Fruit fly (Drosophila melanogaster) whole organism, embryonic: Measurements from ENCODE around the gene CG15286.
A peak's percentile ranks its signal among the peaks of the same experiment; 100 is the strongest.

Experiments used
- Bgb ChIP-seq: fragments of 200-800 bp; sonication (Bioruptor generic); IDR thresholded peaks from 2 replicates; pipeline ENCODE4 v1.3.6; 2022; ENCODE audit warnings: missing biosample characterization, missing genetic modification characterization; ENCODE audit not compliant: partially characterized antibody
- C15 ChIP-seq: fragments of 200-800 bp; sonication (Bioruptor generic); IDR thresholded peaks from 3 replicates; pipeline ENCODE4 v1.3.6; 2022; ENCODE audit warnings: missing biosample characterization, missing genetic modification characterization
- CG11504 ChIP-seq: fragments of 200-800 bp; sonication (Bioruptor generic); optimal IDR thresholded peaks from 3 replicates; lab custom pipeline; 2019; ENCODE audit warnings: missing biosample characterization, mild to moderate bottlenecking, missing genetic modification characterization, moderate library complexity
- CG12942 ChIP-seq: fragments of 200-800 bp; sonication (Bioruptor generic); optimal IDR thresholded peaks from 3 replicates; lab custom pipeline; 2016; ENCODE audit warnings: missing biosample characterization, missing genetic modification characterization
- CG14710 ChIP-seq: fragments of 200-800 bp; sonication (Bioruptor generic); optimal IDR thresholded peaks from 3 replicates; lab custom pipeline; 2019; ENCODE audit warnings: missing biosample characterization, mild to moderate bottlenecking, missing genetic modification characterization, moderate library complexity
- CG15073 ChIP-seq: fragments of 200-800 bp; sonication (Bioruptor generic); optimal IDR thresholded peaks from 2 replicates; lab custom pipeline; 2016; ENCODE audit warnings: missing biosample characterization, missing genetic modification characterization
- CG18764 ChIP-seq: fragments of 200-800 bp; sonication (Bioruptor generic); optimal IDR thresholded peaks from 3 replicates; lab custom pipeline; 2016; ENCODE audit warnings: missing biosample characterization, missing genetic modification characterization
- CG2199 ChIP-seq: fragments of 200-800 bp; sonication (Bioruptor generic); IDR thresholded peaks from 3 replicates; pipeline ENCODE4 v1.3.6; 2022; ENCODE audit warnings: missing biosample characterization, missing genetic modification characterization
- CG3163 ChIP-seq: fragments of 200-800 bp; sonication (Bioruptor generic); optimal IDR thresholded peaks from 3 replicates; lab custom pipeline; 2016; ENCODE audit warnings: missing biosample characterization, missing genetic modification characterization
- CG32767 ChIP-seq: fragments of 200-800 bp; sonication (Bioruptor generic); IDR thresholded peaks from 2 replicates; pipeline ENCODE4 v1.3.6; 2022; ENCODE audit warnings: missing biosample characterization, missing genetic modification characterization
- CG4282 ChIP-seq: fragments of 200-800 bp; sonication (Bioruptor generic); optimal IDR thresholded peaks from 2 replicates; lab custom pipeline; 2016; ENCODE audit warnings: missing biosample characterization, missing genetic modification characterization
- CG4820 ChIP-seq: fragments of 200-800 bp; sonication (Bioruptor generic); optimal IDR thresholded peaks from 3 replicates; lab custom pipeline; 2016; ENCODE audit warnings: missing biosample characterization, missing genetic modification characterization
- CG5180 ChIP-seq: fragments of 200-800 bp; sonication (Bioruptor generic); optimal IDR thresholded peaks from 3 replicates; lab custom pipeline; 2017; ENCODE audit warnings: missing biosample characterization, missing genetic modification characterization, mild to moderate bottlenecking, moderate library complexity, missing genetic modification reagents
- CG5953 ChIP-seq: fragments of 200-800 bp; sonication (Bioruptor generic); IDR thresholded peaks from 2 replicates; pipeline ENCODE4 v1.3.6; 2022; ENCODE audit warnings: missing biosample characterization, missing genetic modification characterization
- CG6813 ChIP-seq: fragments of 200-800 bp; sonication (Bioruptor generic); optimal IDR thresholded peaks from 2 replicates; lab custom pipeline; 2017; ENCODE audit warnings: missing biosample characterization, missing genetic modification characterization, mild to moderate bottlenecking, moderate library complexity, missing genetic modification reagents
- Camta ChIP-seq: fragments of 200-800 bp; sonication (Bioruptor generic); optimal IDR thresholded peaks from 2 replicates; lab custom pipeline; 2016; ENCODE audit warnings: missing biosample characterization, missing genetic modification characterization
- CoRest ChIP-seq: fragments of 200-800 bp; sonication (Bioruptor generic); optimal IDR thresholded peaks from 3 replicates; lab custom pipeline; 2018; ENCODE audit warnings: missing biosample characterization, mild to moderate bottlenecking, missing genetic modification characterization, moderate library complexity
- Dref ChIP-seq: fragments of 200-800 bp; sonication (Bioruptor generic); IDR thresholded peaks from 2 replicates; pipeline ENCODE4 v1.3.6; 2022; ENCODE audit warnings: missing biosample characterization, missing genetic modification characterization
- E2f2 ChIP-seq: fragments of 200-800 bp; sonication (Bioruptor generic); IDR thresholded peaks from 2 replicates; pipeline ENCODE4 v1.3.6; 2022; ENCODE audit warnings: missing biosample characterization, missing genetic modification characterization
- HLH4C ChIP-seq: fragments of 200-800 bp; sonication (Bioruptor generic); IDR thresholded peaks from 3 replicates; pipeline ENCODE4 v1.3.6; 2022; ENCODE audit warnings: missing biosample characterization, missing genetic modification characterization; ENCODE audit not compliant: partially characterized antibody
- Hmr ChIP-seq: fragments of 200-800 bp; sonication (Bioruptor generic); optimal IDR thresholded peaks from 3 replicates; lab custom pipeline; 2017; ENCODE audit warnings: mild to moderate bottlenecking, missing biosample characterization, missing genetic modification reagents, missing genetic modification characterization
- Hmx ChIP-seq: fragments of 200-800 bp; sonication (Bioruptor generic); optimal IDR thresholded peaks from 2 replicates; lab custom pipeline; 2016; ENCODE audit warnings: missing biosample characterization, missing genetic modification characterization
- Hr78 ChIP-seq, 2 experiments: fragments of 200-800 bp in 1 of 2; fragments of >200 bp in 1 of 2; sonication (Bioruptor generic) in 1 of 2; optimal IDR thresholded peaks; 2 replicates each; lab custom pipeline; 2017 to 2019; ENCODE audit warnings: missing biosample characterization in 2 of 2, missing genetic modification characterization in 2 of 2, mild to moderate bottlenecking in 1 of 2, moderate library complexity in 1 of 2
- Med ChIP-seq: fragments of 200-800 bp; sonication (Bioruptor generic); peaks from one replicate; lab custom pipeline; 2016; ENCODE audit warnings: missing biosample characterization, missing genetic modification characterization, mild to moderate bottlenecking, inconsistent platforms, moderate library complexity
- TFAM ChIP-seq: fragments of 200-800 bp; sonication (Bioruptor generic); optimal IDR thresholded peaks from 2 replicates; lab custom pipeline; 2017; ENCODE audit warnings: missing biosample characterization, missing genetic modification characterization, inconsistent platforms
- Trl ChIP-seq, 3 experiments: fragments of >200 bp in 2 of 3; fragments of 200-800 bp in 1 of 3; sonication (Bioruptor generic) in 1 of 3; optimal IDR thresholded peaks; 2 replicates in 1 of 3; 3 replicates in 2 of 3; lab custom pipeline; 2016 to 2017; ENCODE audit warnings: missing biosample characterization in 1 of 3, missing genetic modification characterization in 1 of 3
- ab ChIP-seq: fragments of 200-800 bp; sonication (Bioruptor generic); optimal IDR thresholded peaks from 2 replicates; lab custom pipeline; 2016; ENCODE audit warnings: missing biosample characterization, missing genetic modification characterization
- bab2 ChIP-seq: fragments of 200-800 bp; sonication (Bioruptor generic); optimal IDR thresholded peaks from 2 replicates; lab custom pipeline; 2016; ENCODE audit warnings: missing biosample characterization, missing genetic modification characterization
- cato ChIP-seq: fragments of 200-800 bp; sonication (Bioruptor generic); optimal IDR thresholded peaks from 2 replicates; lab custom pipeline; 2016; ENCODE audit warnings: missing biosample characterization, missing genetic modification characterization, borderline replicate concordance
- chinmo ChIP-seq: fragments of 200-800 bp; sonication (Bioruptor generic); IDR thresholded peaks from 4 replicates; pipeline ENCODE4 v1.3.6; 2022; ENCODE audit warnings: missing biosample characterization, missing genetic modification characterization; ENCODE audit not compliant: partially characterized antibody
- ci ChIP-seq: fragments of 200-800 bp; sonication (Bioruptor generic); IDR thresholded peaks from 3 replicates; pipeline ENCODE4 v1.3.6; 2022; ENCODE audit warnings: missing biosample characterization, missing genetic modification characterization
- crol ChIP-seq: fragments of 200-800 bp; sonication (Bioruptor generic); IDR thresholded peaks from 2 replicates; pipeline ENCODE4 v1.3.6; 2022; ENCODE audit warnings: missing biosample characterization, missing genetic modification characterization
- disco-r ChIP-seq: fragments of 200-800 bp; sonication (Bioruptor generic); optimal IDR thresholded peaks from 2 replicates; lab custom pipeline; 2016; ENCODE audit warnings: missing biosample characterization, missing genetic modification characterization
- grau ChIP-seq: fragments of 200-800 bp; optimal IDR thresholded peaks from 3 replicates; lab custom pipeline; 2019; ENCODE audit warnings: missing biosample characterization, mild to moderate bottlenecking, missing genetic modification characterization, moderate library complexity
- gt ChIP-seq: fragments of 200-800 bp; sonication (Bioruptor generic); IDR thresholded peaks from 2 replicates; pipeline ENCODE4 v1.3.6; 2022; ENCODE audit warnings: missing biosample characterization, missing genetic modification characterization
- lbe ChIP-seq: fragments of 200-800 bp; sonication (Bioruptor generic); optimal IDR thresholded peaks from 2 replicates; lab custom pipeline; 2016; ENCODE audit warnings: missing biosample characterization, mild to moderate bottlenecking, missing genetic modification characterization
- lmd ChIP-seq: fragments of 200-800 bp; sonication (Bioruptor generic); IDR thresholded peaks from 2 replicates; pipeline ENCODE4 v1.3.6; 2022; ENCODE audit warnings: missing biosample characterization, missing genetic modification characterization
- maf-S ChIP-seq: fragments of 200-800 bp; sonication (Bioruptor generic); optimal IDR thresholded peaks from 2 replicates; lab custom pipeline; 2016; ENCODE audit warnings: missing biosample characterization, missing genetic modification characterization
- nom ChIP-seq: fragments of 200-800 bp; sonication (Bioruptor generic); optimal IDR thresholded peaks from 2 replicates; lab custom pipeline; 2017; ENCODE audit warnings: missing biosample characterization, missing genetic modification characterization, mild to moderate bottlenecking, moderate library complexity, missing genetic modification reagents
- otp ChIP-seq: fragments of 200-800 bp; sonication (Bioruptor generic); IDR thresholded peaks from 3 replicates; pipeline ENCODE4, ENCODE4 v1.3.6; 2022; ENCODE audit warnings: missing biosample characterization, missing genetic modification characterization
- prd ChIP-seq, 3 experiments: fragments of >200 bp in 2 of 3; fragments of 200-800 bp in 1 of 3; sonication (Bioruptor generic) in 1 of 3; optimal IDR thresholded peaks in 2 of 3; IDR thresholded peaks in 1 of 3; 2 replicates in 2 of 3; 3 replicates in 1 of 3; pipeline versions ENCODE4 v1.3.6 to Lab custom; 2017 to 2022; ENCODE audit warnings: missing biosample characterization in 1 of 3, missing genetic modification characterization in 1 of 3
- slou ChIP-seq: fragments of 200-800 bp; sonication (Bioruptor generic); optimal IDR thresholded peaks from 3 replicates; lab custom pipeline; 2016; ENCODE audit warnings: missing biosample characterization, missing genetic modification characterization
- stc ChIP-seq: fragments of 200-800 bp; sonication (Bioruptor generic); IDR thresholded peaks from 2 replicates; pipeline ENCODE4 v1.3.6; 2022; ENCODE audit warnings: missing biosample characterization, missing genetic modification characterization
- sug ChIP-seq: fragments of 200-800 bp; optimal IDR thresholded peaks from 2 replicates; lab custom pipeline; 2019; ENCODE audit warnings: missing biosample characterization, mild to moderate bottlenecking, missing genetic modification characterization, moderate library complexity
- usp ChIP-seq: fragments of >200 bp; optimal IDR thresholded peaks from 2 replicates; lab custom pipeline; 2017; ENCODE audit warnings: missing biosample characterization, missing genetic modification characterization
- yki ChIP-seq: fragments of >200 bp; optimal IDR thresholded peaks from 3 replicates; lab custom pipeline; 2018

CG15286 gene

dm6 chr2L:14337940-14338339 is at the start of gene CG15286:
Gene CG15286, plus strand, starts transcription at chr2L:14338240.
- TF ChIP-seq slou (GFP tag; lab: Kevin White, UChicago) (no peak), CG18764 (no peak), lmd (no peak), ab (no peak), otp (no peak), TFAM (GFP tag; lab: Kevin White, UChicago) (no peak), maf-S (no peak), usp (no peak), Med (GFP tag; lab: Kevin White, UChicago) (no peak), prd (optimal IDR thresholded peaks at IDR 0.05; lab: Kevin White, UChicago) (no peak), prd (GFP tag; IDR thresholded peaks at IDR 0.05; lab: Robert Waterston, UW) (no peak), sug (no peak), CG12942 (GFP tag; lab: Kevin White, UChicago) (no peak), nom (GFP tag; lab: Kevin White, UChicago) (no peak)

dm6 chr2L:14292721-14293120 is 45.3 kb upstream of the CG15286 start:
- TF ChIP-seq Hmx (no peak), Hmr (no peak), CoRest (tag; lab: Kevin White, UChicago) (no peak), cato (GFP tag; lab: Kevin White, UChicago) (no peak), CG15073 (no peak), CG11504 (tag; lab: Kevin White, UChicago) (peak; percentile 49), CG5953 (GFP tag; lab: Robert Waterston, UW) (no peak), yki (lab: Kevin White, UChicago) (no peak), crol (GFP tag; lab: Robert Waterston, UW) (peak; percentile 79), gt (no peak), Hr78 (GFP tag; optimal IDR thresholded peaks at IDR 0.05; lab: Kevin White, UChicago) (peak in 1 of 2 experiments; percentile 73), Dref (GFP tag; lab: Robert Waterston, UW) (no peak), CG2199 (GFP tag; lab: Robert Waterston, UW) (0 out of 3 replicates have a peak, but pooled peaks have one; percentile 40), grau (tag; lab: Kevin White, UChicago) (no peak)

dm6 chr2L:14293917-14294316 is 44.1 kb upstream of the CG15286 start:
- TF ChIP-seq CG11504 (tag; lab: Kevin White, UChicago), result peak; percentile 95
- no peak for TF ChIP-seq CG32767

dm6 chr2L:14300718-14301361 is 37.2 kb upstream of the CG15286 start:
- TF ChIP-seq CG14710 (tag; lab: Kevin White, UChicago) (no peak), CG3163 (GFP tag; lab: Kevin White, UChicago) (peak; percentile 93), CG5180 (GFP tag; lab: Kevin White, UChicago) (peak; percentile 41), chinmo (peak; percentile 85; the same call in 2 of the 4 replicates), CG4820 (GFP tag; lab: Kevin White, UChicago) (no peak), E2f2 (GFP tag; lab: Robert Waterston, UW) (0 out of 2 replicates have a peak, but pooled peaks have one; percentile 22), Bgb (GFP tag; lab: Robert Waterston, UW) (peak; percentile 29; the same call in 1 of the 2 replicates), Trl (optimal IDR thresholded peaks at IDR 0.05; lab: Kevin White, UChicago) (peak; percentile 62 to 64), Trl (GFP tag; optimal IDR thresholded peaks at IDR 0.05; lab: Kevin White, UChicago) (no peak), CG6813 (GFP tag; lab: Kevin White, UChicago) (no peak), lbe (no peak), C15 (GFP tag; lab: Robert Waterston, UW) (no peak), ab (no peak), HLH4C (GFP tag; lab: Robert Waterston, UW) (0 out of 3 replicates have a peak, but pooled peaks have one; percentile 37), CG2199 (GFP tag; lab: Robert Waterston, UW) (peak; percentile 77; the same call in 1 of the 3 replicates), CG4282 (GFP tag; lab: Kevin White, UChicago) (no peak), bab2 (GFP tag; lab: Kevin White, UChicago) (no peak), disco-r (no peak), stc (0 out of 2 replicates have a peak, but pooled peaks have one; percentile 5), ci (GFP tag; lab: Robert Waterston, UW) (peak; percentile 46; the same call in 1 of the 3 replicates), Camta (GFP tag; lab: Kevin White, UChicago) (no peak)
